Worm (Caenorhabditis elegans): ENCODE measurements around the gene Y43F8B.29.

Y43F8B.29 gene

ce11 chrV:19491302-19491701 is at the start of gene Y43F8B.29:
TSS of gene Y43F8B.29 (plus strand) at chrV:19491602.
- TF ChIP-seq lir-3 (tag; optimal IDR thresholded peaks at IDR 0.05) = no peak
- no peak for TF ChIP-seq R02D3.7 (tag; optimal IDR thresholded peaks at IDR 0.05)
- TF ChIP-seq mxl-3 (GFP tag; optimal IDR thresholded peaks at IDR 0.05) = no peak
- TF ChIP-seq nhr-28 (tag; optimal IDR thresholded peaks at IDR 0.05) = no peak
- TF ChIP-seq F44E2.7 (GFP tag; IDR thresholded peaks at IDR 0.05) = no peak
- no peak for TF ChIP-seq aha-1 (tag)

DNA sequence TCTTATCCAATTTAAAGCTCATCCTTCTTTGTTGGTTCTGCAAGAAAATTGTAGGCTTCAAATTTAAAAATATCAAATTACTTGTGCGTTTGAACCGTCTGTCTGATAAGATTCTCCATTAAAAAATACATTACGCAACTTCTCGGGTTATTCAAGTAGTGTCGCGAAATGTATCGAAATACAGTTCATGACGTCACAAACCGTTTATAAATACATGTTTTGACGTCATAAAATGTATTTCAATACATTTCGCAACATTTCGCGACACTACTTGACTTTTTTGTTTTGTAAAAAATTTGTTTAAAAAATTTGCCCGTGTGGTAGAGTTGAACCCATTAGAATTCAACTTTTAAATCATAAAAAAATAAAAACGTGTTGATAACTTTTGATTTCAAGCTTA is 47.8 kb upstream of the Y43F8B.29 start:
- TF ChIP-seq nhr-28 (tag; optimal IDR thresholded peaks at IDR 0.05) (peak; percentile 34), lsy-2 (tag; optimal IDR thresholded peaks at IDR 0.05) (peak in 1 of 2 experiments; percentile 4), aly-2 (tag; optimal IDR thresholded peaks at IDR 0.05) (no peak), tag-97 (GFP tag; IDR thresholded peaks at IDR 0.05) (no peak), dve-1 (tag; optimal IDR thresholded peaks at IDR 0.05; ENCODE audit: insufficient read depth) (peak; percentile 27), nhr-111 (GFP tag; optimal IDR thresholded peaks at IDR 0.05) (no peak), gei-8 (GFP tag; optimal IDR thresholded peaks at IDR 0.05) (no peak), aha-1 (tag) (no peak), daf-16 (GFP tag; optimal IDR thresholded peaks at IDR 0.05) (no peak), daf-16 (tag; optimal IDR thresholded peaks at IDR 0.05) (peak; percentile 72), nhr-11 (tag; optimal IDR thresholded peaks at IDR 0.05) (no peak)

DNA sequence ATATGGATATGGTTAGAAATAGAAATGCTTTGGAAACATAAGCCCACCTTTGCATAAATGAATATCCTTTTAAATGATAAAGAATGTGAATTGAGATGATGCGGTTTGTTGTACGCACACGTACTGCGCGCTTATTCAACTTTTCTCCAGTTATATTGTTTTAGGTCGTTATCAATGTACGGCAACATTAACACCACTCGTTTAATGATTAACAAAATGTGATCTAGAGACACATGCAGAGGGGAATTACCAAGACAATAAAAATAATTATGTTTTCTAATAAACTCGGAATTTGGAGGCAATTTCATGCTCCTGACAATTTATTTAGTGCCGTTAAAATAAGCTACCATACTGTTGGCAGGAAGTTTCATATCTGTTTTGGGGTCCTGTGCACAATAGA is 46.0 kb upstream of the Y43F8B.29 start, which contains the start of gene M04C3.1:
M04C3.1 (minus strand) TSS at position 164 of the 400 bp plus-strand sequence.
- TF ChIP-seq lir-3 (tag; optimal IDR thresholded peaks at IDR 0.05) (no peak), madf-9 (GFP tag; conservative IDR thresholded peaks at IDR 0.05) (no peak), daf-16 (GFP tag; optimal IDR thresholded peaks at IDR 0.05) (no peak), daf-16 (tag; optimal IDR thresholded peaks at IDR 0.05) (peak; percentile 71), hlh-30 (tag; optimal IDR thresholded peaks at IDR 0.05; ENCODE audit: insufficient read depth) (peak; percentile 22), dmd-6 (GFP tag; IDR thresholded peaks at IDR 0.05) (peak; percentile 27; the same call in 1 of the 2 replicates), sdz-12 (GFP tag; optimal IDR thresholded peaks at IDR 0.05) (no peak), aha-1 (tag) (no peak), lsy-2 (tag; optimal IDR thresholded peaks at IDR 0.05) (peak in 1 of 2 experiments; percentile 5), skn-1 (tag; optimal IDR thresholded peaks at IDR 0.05) (no peak), dve-1 (tag; optimal IDR thresholded peaks at IDR 0.05; ENCODE audit: insufficient read depth) (peak; percentile 66), pqm-1 (tag; optimal IDR thresholded peaks at IDR 0.05) (peak; percentile 79), nhr-28 (tag; optimal IDR thresholded peaks at IDR 0.05) (peak; percentile 49), php-3 (GFP tag; IDR thresholded peaks at IDR 0.05) (peak; percentile 72)

DNA sequence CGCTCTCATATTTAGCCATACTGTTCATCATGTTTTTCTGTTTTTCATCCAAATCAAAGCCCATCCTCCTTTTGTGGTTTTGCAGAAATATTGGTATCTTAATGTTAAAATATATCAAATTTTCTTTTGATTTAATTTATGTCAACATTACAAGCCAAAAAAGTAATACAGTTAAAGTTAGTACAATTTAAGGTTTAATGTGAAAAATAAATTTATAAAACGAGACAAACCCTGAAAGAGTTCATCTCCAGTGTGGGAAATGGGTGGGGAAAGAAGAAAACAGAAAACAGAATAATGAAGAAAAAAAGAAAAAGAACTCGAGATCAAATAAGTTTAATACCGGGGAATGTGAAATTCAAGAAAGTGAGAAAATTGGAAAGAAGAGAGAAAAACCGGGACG is 42.6 kb upstream of the Y43F8B.29 start, which contains the start of gene M04C3.2:
M04C3.2 (minus strand) TSS at position 101 of the 400 bp plus-strand sequence.
- no peak for TF ChIP-seq gei-8 (GFP tag; optimal IDR thresholded peaks at IDR 0.05)
- no peak for TF ChIP-seq Y5F2A.4 (GFP tag; optimal IDR thresholded peaks at IDR 0.05)
- no peak for TF ChIP-seq lin-38 (GFP tag; IDR thresholded peaks at IDR 0.05)

ce11 chrV:19449544-19449943 is 41.9 kb upstream of the Y43F8B.29 start, which contains the start of gene M04C3.5:
TSS of gene M04C3.5 (plus strand) at chrV:19449733.
- TF ChIP-seq daf-8 (GFP tag; IDR thresholded peaks at IDR 0.05) (no peak), ctbp-1 (GFP tag; IDR thresholded peaks at IDR 0.05) (no peak), dmd-6 (GFP tag; IDR thresholded peaks at IDR 0.05) (peak; percentile 61), ceh-44 (GFP tag; IDR thresholded peaks at IDR 0.05) (no peak), daf-16 (GFP tag; optimal IDR thresholded peaks at IDR 0.05) (no peak), daf-16 (tag; optimal IDR thresholded peaks at IDR 0.05) (peak; percentile 35), hlh-11 (tag; optimal IDR thresholded peaks at IDR 0.05) (peak; percentile 26), dmd-9 (GFP tag; IDR thresholded peaks at IDR 0.05) (no peak), aha-1 (tag) (peak; percentile 48), nhr-28 (tag; optimal IDR thresholded peaks at IDR 0.05) (peak; percentile 23), nhr-41 (GFP tag; IDR thresholded peaks at IDR 0.05) (no peak), F37D6.2 (tag; optimal IDR thresholded peaks at IDR 0.05) (no peak), pqm-1 (tag; optimal IDR thresholded peaks at IDR 0.05) (peak; percentile 55), tag-97 (GFP tag; IDR thresholded peaks at IDR 0.05) (no peak), unc-62 (GFP tag; optimal IDR thresholded peaks at IDR 0.05 in 1 of 2) (peak in 1 of 2 experiments; percentile 67), unc-62 (tag; optimal IDR thresholded peaks at IDR 0.05) (no peak)
